Fruit fly (Drosophila melanogaster) whole organism, wandering third instar larva: ENCODE measurements around the gene stai.

Experiments
- Abd-B ChIP-seq: fragments of >200 bp; optimal IDR thresholded peaks from 2 replicates; lab custom pipeline; 2017; ENCODE audit warnings: missing biosample characterization, missing genetic modification characterization
- CG32264 ChIP-seq: fragments of 200-800 bp; sonication (Bioruptor generic); optimal IDR thresholded peaks from 2 replicates; lab custom pipeline; 2016; ENCODE audit warnings: missing biosample characterization, missing genetic modification characterization
- CG9705 ChIP-seq: fragments of 200-800 bp; sonication (Bioruptor generic); optimal IDR thresholded peaks from 2 replicates; lab custom pipeline; 2018; ENCODE audit warnings: missing biosample characterization, mild to moderate bottlenecking, missing genetic modification characterization
- CrebA ChIP-seq: fragments of 200-800 bp; sonication (Bioruptor generic); optimal IDR thresholded peaks from 2 replicates; lab custom pipeline; 2016; ENCODE audit warnings: missing biosample characterization, mild to moderate bottlenecking, missing genetic modification characterization, borderline replicate concordance
- Dfd ChIP-seq: fragments of >200 bp; optimal IDR thresholded peaks from 2 replicates; lab custom pipeline; 2017; ENCODE audit warnings: missing biosample characterization, missing genetic modification characterization
- GATAd ChIP-seq: sonication (Bioruptor generic); optimal IDR thresholded peaks from 2 replicates; lab custom pipeline; 2016; ENCODE audit warnings: missing biosample characterization, missing genetic modification characterization
- HLH106 ChIP-seq: fragments of 200-800 bp; optimal IDR thresholded peaks from 3 replicates; lab custom pipeline; 2019; ENCODE audit warnings: missing biosample characterization, mild to moderate bottlenecking, missing genetic modification characterization, moderate library complexity
- Hnf4 ChIP-seq: fragments of 200-800 bp; sonication (Bioruptor generic); optimal IDR thresholded peaks from 2 replicates; lab custom pipeline; 2016; ENCODE audit warnings: missing biosample characterization, mild to moderate bottlenecking, missing genetic modification characterization
- Hr78 ChIP-seq: fragments of >200 bp; optimal IDR thresholded peaks from 2 replicates; lab custom pipeline; 2017; ENCODE audit warnings: missing biosample characterization, missing genetic modification characterization
- Jra ChIP-seq: sonication (Bioruptor generic); optimal IDR thresholded peaks from 2 replicates; lab custom pipeline; 2016; ENCODE audit warnings: missing biosample characterization, missing genetic modification characterization
- Myc ChIP-seq: fragments of >200 bp; optimal IDR thresholded peaks from 2 replicates; lab custom pipeline; 2017
- N ChIP-seq: fragments of >200 bp; optimal IDR thresholded peaks from 2 replicates; lab custom pipeline; 2018; ENCODE audit warnings: missing biosample characterization, missing external identifiers, missing genetic modification characterization
- OdsH ChIP-seq: fragments of 200-800 bp; sonication (Bioruptor generic); optimal IDR thresholded peaks from 2 replicates; lab custom pipeline; 2016; ENCODE audit warnings: missing biosample characterization, mild to moderate bottlenecking, missing genetic modification characterization
- Rel ChIP-seq, 2 experiments: fragments of 200-800 bp; sonication (Bioruptor generic) in 1 of 2; optimal IDR thresholded peaks; 2 replicates in 1 of 2; 3 replicates in 1 of 2; lab custom pipeline; 2016 to 2019; ENCODE audit warnings: mild to moderate bottlenecking in 2 of 2, missing biosample characterization in 2 of 2, missing genetic modification characterization in 2 of 2, moderate library complexity in 1 of 2
- Sp1 ChIP-seq: fragments of 200-800 bp; sonication (Bioruptor generic); optimal IDR thresholded peaks from 3 replicates; lab custom pipeline; 2019; ENCODE audit warnings: missing biosample characterization, mild to moderate bottlenecking, missing genetic modification characterization, moderate library complexity
- br ChIP-seq: fragments of 200-800 bp; sonication (Bioruptor generic); optimal IDR thresholded peaks from 2 replicates; lab custom pipeline; 2016; ENCODE audit warnings: missing biosample characterization, missing genetic modification characterization
- brk ChIP-seq: fragments of 200-800 bp; sonication (Bioruptor generic); optimal IDR thresholded peaks from 2 replicates; lab custom pipeline; 2016; ENCODE audit warnings: missing biosample characterization, mild to moderate bottlenecking, missing genetic modification characterization
- dl ChIP-seq, 2 experiments: fragments of 175-275, 200-275 bp in 1 of 2; fragments of 200-275 bp in 1 of 2; sonication (Bioruptor generic); optimal IDR thresholded peaks; lab custom pipeline; 2018; ENCODE audit warnings: mild to moderate bottlenecking in 2 of 2, missing biosample characterization in 2 of 2, missing genetic modification characterization in 2 of 2, moderate library complexity in 2 of 2; ENCODE audit not compliant: partially characterized antibody in 2 of 2, insufficient read depth in 1 of 2
- dsf ChIP-seq: sonication (Bioruptor generic); optimal IDR thresholded peaks from 2 replicates; lab custom pipeline; 2016; ENCODE audit warnings: missing biosample characterization, missing genetic modification characterization, borderline replicate concordance
- foxo ChIP-seq, 2 experiments: fragments of 200-800 bp; sonication (Bioruptor generic); optimal IDR thresholded peaks; 2 replicates in 1 of 2; 3 replicates in 1 of 2; lab custom pipeline; 2016 to 2017; ENCODE audit warnings: missing biosample characterization in 2 of 2, missing genetic modification characterization in 2 of 2
- fru ChIP-seq: fragments of 200-800 bp; sonication (Bioruptor generic); optimal IDR thresholded peaks from 3 replicates; lab custom pipeline; 2016; ENCODE audit warnings: missing biosample characterization, mild to moderate bottlenecking, missing genetic modification characterization
- h ChIP-seq: fragments of 200-800 bp; sonication (Bioruptor generic); optimal IDR thresholded peaks from 3 replicates; lab custom pipeline; 2016; ENCODE audit warnings: missing biosample characterization, mild to moderate bottlenecking, missing genetic modification characterization
- jim ChIP-seq: fragments of 175-275, 200-325 bp; sonication (Bioruptor generic); optimal IDR thresholded peaks from 2 replicates; lab custom pipeline; 2016; ENCODE audit warnings: missing biosample characterization, mild to moderate bottlenecking, missing genetic modification characterization
- lola ChIP-seq: fragments of >200 bp; optimal IDR thresholded peaks from 2 replicates; lab custom pipeline; 2017; ENCODE audit warnings: missing biosample characterization, missing genetic modification characterization
- pan ChIP-seq: fragments of >200 bp; optimal IDR thresholded peaks from 2 replicates; lab custom pipeline; 2017
- psq ChIP-seq: fragments of 200-800 bp; sonication (Bioruptor generic); optimal IDR thresholded peaks from 3 replicates; lab custom pipeline; 2017; ENCODE audit warnings: missing biosample characterization, mild to moderate bottlenecking, missing genetic modification characterization, moderate library complexity
- rgr ChIP-seq: fragments of 200-800 bp; sonication (Bioruptor generic); optimal IDR thresholded peaks from 3 replicates; lab custom pipeline; 2016; ENCODE audit warnings: missing biosample characterization, mild to moderate bottlenecking, missing genetic modification characterization
- sage ChIP-seq: fragments of 200-800 bp; sonication (Bioruptor generic); optimal IDR thresholded peaks from 2 replicates; lab custom pipeline; 2016; ENCODE audit warnings: missing biosample characterization, mild to moderate bottlenecking, missing genetic modification characterization
- sv ChIP-seq: fragments of 200-800 bp; sonication (Bioruptor generic); optimal IDR thresholded peaks from 3 replicates; lab custom pipeline; 2016; ENCODE audit warnings: missing biosample characterization, missing genetic modification characterization
- tai ChIP-seq: sonication (Bioruptor generic); optimal IDR thresholded peaks from 2 replicates; lab custom pipeline; 2016; ENCODE audit warnings: missing biosample characterization, missing genetic modification characterization
- usp ChIP-seq: fragments of >200 bp; optimal IDR thresholded peaks from 2 replicates; lab custom pipeline; 2017; ENCODE audit warnings: missing biosample characterization, missing genetic modification characterization
- woc ChIP-seq: sonication (Bioruptor generic); optimal IDR thresholded peaks from 2 replicates; lab custom pipeline; 2016; ENCODE audit warnings: missing biosample characterization, mild to moderate bottlenecking, missing genetic modification characterization

The stai gene

dm6 chr2L:6070656-6071231, 29.4 kb upstream of the stai start, which contains the start of the genes CG9154 and Kr-h2:
Gene CG9154 (minus strand): TSS chr2L:6070686.
Gene Kr-h2 (plus strand): TSS chr2L:6070990.
- TF ChIP-seq OdsH (GFP tag; lab: Kevin White, UChicago) (no peak), foxo (GFP tag; optimal IDR thresholded peaks at IDR 0.05; lab: Kevin White, UChicago) (peak in 1 of 2 experiments; percentile 36), sage (GFP tag; lab: Kevin White, UChicago) (no peak), br (GFP tag; lab: Kevin White, UChicago) (peak; percentile 37), tai (GFP tag; lab: Kevin White, UChicago) (no peak), psq (GFP tag; lab: Kevin White, UChicago) (peak; percentile 35), jim (GFP tag; lab: Kevin White, UChicago) (no peak), Abd-B (no peak), pan (lab: Kevin White, UChicago) (no peak), usp (no peak), woc (GFP tag; lab: Kevin White, UChicago) (no peak), Myc (lab: Kevin White, UChicago) (peak; percentile 49), CG9705 (peak; percentile 24), rgr (GFP tag; lab: Kevin White, UChicago) (peak; percentile 12), Jra (GFP tag; lab: Kevin White, UChicago) (peak; percentile 11), dsf (peak; percentile 22), Dfd (GFP tag; lab: Kevin White, UChicago) (no peak), fru (GFP tag; lab: Kevin White, UChicago) (peak; percentile 49), lola (GFP tag; lab: Kevin White, UChicago) (no peak), Rel (GFP tag; optimal IDR thresholded peaks at IDR 0.05; lab: Kevin White, UChicago) (no peak), Rel (tag; optimal IDR thresholded peaks at IDR 0.05; lab: Kevin White, UChicago) (peak; percentile 57), HLH106 (tag; lab: Kevin White, UChicago) (peak; percentile 70), sv (peak; percentile 4), brk (GFP tag; lab: Kevin White, UChicago) (no peak), CG32264 (GFP tag; lab: Kevin White, UChicago) (no peak), GATAd (GFP tag; lab: Kevin White, UChicago) (no peak), Hnf4 (GFP tag; lab: Kevin White, UChicago) (peak; percentile 5), Sp1 (GFP tag; lab: Kevin White, UChicago) (peak; percentile 59), h (GFP tag; lab: Kevin White, UChicago) (peak; percentile 28)
- TF ChIP-seq, all 38 proteins: peak for 15

dm6 chr2L:6072124-6072523, 28.1 kb upstream of the stai start:
- TF ChIP-seq br (GFP tag; lab: Kevin White, UChicago): no peak
- TF ChIP-seq foxo (GFP tag; optimal IDR thresholded peaks at IDR 0.05; lab: Kevin White, UChicago): no peak
- TF ChIP-seq fru (GFP tag; lab: Kevin White, UChicago): no peak
- TF ChIP-seq Rel (GFP tag; optimal IDR thresholded peaks at IDR 0.05; lab: Kevin White, UChicago): no peak
- no peak for TF ChIP-seq Rel (tag; optimal IDR thresholded peaks at IDR 0.05; lab: Kevin White, UChicago)
- no peak for TF ChIP-seq CG32264 (GFP tag; lab: Kevin White, UChicago)
- TF ChIP-seq h (GFP tag; lab: Kevin White, UChicago): no peak
- no peak for TF ChIP-seq Dfd (GFP tag; lab: Kevin White, UChicago)
- TF ChIP-seq rgr (GFP tag; lab: Kevin White, UChicago): no peak
- TF ChIP-seq Hnf4 (GFP tag; lab: Kevin White, UChicago): no peak
- TF ChIP-seq N (GFP tag; lab: Kevin White, UChicago): no peak
- TF ChIP-seq lola (GFP tag; lab: Kevin White, UChicago): no peak
- TF ChIP-seq jim (GFP tag; lab: Kevin White, UChicago): no peak
- TF ChIP-seq dl (GFP tag; optimal IDR thresholded peaks at IDR 0.05; lab: Kevin White, UChicago; ENCODE audit: insufficient read depth in 1 of 2, partially characterized antibody in 2 of 2): no peak
- no peak for TF ChIP-seq Hr78 (GFP tag; lab: Kevin White, UChicago)
- TF ChIP-seq dsf: no peak
- no peak for TF ChIP-seq pan (lab: Kevin White, UChicago)

- TF ChIP-seq CG9705 (no peak), CrebA (GFP tag; lab: Kevin White, UChicago) (no peak), Sp1 (GFP tag; lab: Kevin White, UChicago) (no peak), Myc (lab: Kevin White, UChicago) (no peak), psq (GFP tag; lab: Kevin White, UChicago) (no peak), Hr78 (GFP tag; lab: Kevin White, UChicago) (no peak), Rel (GFP tag; optimal IDR thresholded peaks at IDR 0.05; lab: Kevin White, UChicago) (no peak), Rel (tag; optimal IDR thresholded peaks at IDR 0.05; lab: Kevin White, UChicago) (no peak), pan (lab: Kevin White, UChicago) (no peak), N (GFP tag; lab: Kevin White, UChicago) (no peak), OdsH (GFP tag; lab: Kevin White, UChicago) (no peak), brk (GFP tag; lab: Kevin White, UChicago) (no peak), Hnf4 (GFP tag; lab: Kevin White, UChicago) (no peak), HLH106 (tag; lab: Kevin White, UChicago) (no peak), CG32264 (GFP tag; lab: Kevin White, UChicago) (no peak), rgr (GFP tag; lab: Kevin White, UChicago) (no peak), tai (GFP tag; lab: Kevin White, UChicago) (no peak), woc (GFP tag; lab: Kevin White, UChicago) (no peak)
Observed at dm6 chr2L:6073894-6074293, 26.3 kb upstream of the stai start.
